Worm (Caenorhabditis elegans): ENCODE data around the gene kbp-2.

DNA sequence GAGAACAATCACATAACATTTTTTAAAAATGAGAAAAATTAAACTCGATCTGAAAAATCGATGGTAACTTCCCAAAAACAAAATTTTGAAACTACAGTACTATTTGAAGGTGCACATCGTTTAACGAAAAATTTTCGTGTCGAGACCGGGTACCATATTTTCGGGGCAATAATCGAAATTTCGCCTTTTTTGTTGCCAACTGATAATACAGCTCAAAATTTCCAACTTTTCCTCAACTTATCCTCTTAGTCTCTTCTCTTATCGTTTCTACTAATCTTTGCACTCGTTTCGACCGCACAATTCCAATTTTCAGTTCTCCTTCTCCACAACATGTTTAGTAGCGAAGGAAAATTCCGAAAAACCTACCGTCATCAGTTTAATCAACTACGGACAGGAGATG lies 3.2 kb upstream of the kbp-2 start, which contains the start of gene rom-1:
- TF ChIP-seq ztf-29 (GFP tag; IDR thresholded peaks at IDR 0.05) (no peak), ref-1 (GFP tag; conservative IDR thresholded peaks at IDR 0.05) (no peak), tab-1 (GFP tag; IDR thresholded peaks at IDR 0.05) (no peak)
